Worm (Caenorhabditis elegans): Measurements from ENCODE around the gene mecr-1.

DNA sequence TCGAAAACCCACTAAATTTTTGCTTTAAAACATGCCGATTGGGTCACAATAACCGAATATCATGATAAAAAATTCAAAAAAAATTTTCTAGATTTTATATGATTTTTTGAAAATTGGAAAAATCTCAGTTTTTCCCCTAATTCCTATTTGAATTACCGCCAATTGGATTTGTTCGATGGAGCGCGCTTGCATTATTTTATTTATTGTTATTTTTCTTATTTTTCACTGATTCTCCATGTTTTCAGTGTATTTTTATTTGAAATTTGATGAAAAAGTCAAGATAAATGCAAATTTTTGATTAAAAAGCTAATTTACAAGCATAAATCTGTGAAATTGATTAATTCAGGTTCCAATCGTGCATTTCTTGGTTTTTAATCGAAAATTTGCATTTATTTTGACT, 970 bp upstream of the mecr-1 start:
- TF ChIP-seq dsc-1 (tag; optimal IDR thresholded peaks at IDR 0.05), result no peak
- TF ChIP-seq ama-1 (optimal IDR thresholded peaks at IDR 0.05), result no peak
- no peak for TF ChIP-seq unc-130 (tag; optimal IDR thresholded peaks at IDR 0.05)
- no peak for TF ChIP-seq mdl-1 (tag; optimal IDR thresholded peaks at IDR 0.05)
- TF ChIP-seq ztf-4 (tag; optimal IDR thresholded peaks at IDR 0.05), result no peak
- no peak for TF ChIP-seq lin-13 (GFP tag; optimal IDR thresholded peaks at IDR 0.05)
- no peak for TF ChIP-seq C34B4.2 (tag; optimal IDR thresholded peaks at IDR 0.05)
- no peak for TF ChIP-seq nhr-20 (tag; optimal IDR thresholded peaks at IDR 0.05)
- TF ChIP-seq ces-1 (GFP tag; optimal IDR thresholded peaks at IDR 0.05), result no peak
- no peak for TF ChIP-seq nhr-28 (tag; optimal IDR thresholded peaks at IDR 0.05)
- no peak for TF ChIP-seq nhr-11 (tag; optimal IDR thresholded peaks at IDR 0.05)
